Worm (Caenorhabditis elegans) whole organism, L1 larva: ENCODE results near the gene T10D4.7.
A peak's percentile ranks its signal among the peaks of the same experiment; 100 is the strongest.

Source experiments
- C16A3.4 ChIP-seq: fragments of 150-350 bp; optimal IDR thresholded peaks from 2 replicates; lab custom pipeline; 2014; ENCODE audit warnings: missing biosample characterization, missing genetic modification characterization
- C34B4.2 ChIP-seq: sonication (generic microtip); optimal IDR thresholded peaks from 2 replicates; lab custom pipeline; 2017; ENCODE audit warnings: mild to moderate bottlenecking, missing genetic modification characterization, missing compliant biosample characterization
- ama-1 ChIP-seq: fragments of 150-350 bp; optimal IDR thresholded peaks from 2 replicates; lab custom pipeline; 2014
- ceh-8 ChIP-seq: fragments of 200-800 bp; sonication (Bioruptor generic); optimal IDR thresholded peaks from 2 replicates; lab custom pipeline; 2018; ENCODE audit warnings: mild to moderate bottlenecking, missing genetic modification characterization, moderate library complexity, missing compliant biosample characterization
- ceh-90 ChIP-seq: sonication (generic microtip); optimal IDR thresholded peaks from 2 replicates; lab custom pipeline; 2016; ENCODE audit warnings: missing genetic modification characterization, missing compliant biosample characterization
- dpl-1 ChIP-seq, 3 experiments: fragments of 150-350 bp in 2 of 3; sonication (generic microtip) in 1 of 3; optimal IDR thresholded peaks; 2 replicates each; lab custom pipeline; 2014 to 2017; ENCODE audit warnings: missing biosample characterization in 3 of 3, missing genetic modification characterization in 3 of 3, missing genetic modification reagents in 3 of 3
- efl-3 ChIP-seq: fragments of 200-800 bp; sonication (Bioruptor generic); optimal IDR thresholded peaks from 2 replicates; lab custom pipeline; 2018; ENCODE audit warnings: mild to moderate bottlenecking, missing genetic modification characterization, missing compliant biosample characterization
- egl-27 ChIP-seq, 2 experiments: fragments of 150-350 bp in 1 of 2; sonication (generic microtip); optimal IDR thresholded peaks; 3 replicates each; lab custom pipeline; 2017 to 2018; ENCODE audit warnings: missing biosample characterization in 2 of 2, missing genetic modification characterization in 2 of 2, missing genetic modification reagents in 2 of 2
- elt-2 ChIP-seq: sonication (generic microtip); optimal IDR thresholded peaks from 2 replicates; lab custom pipeline; 2016; ENCODE audit warnings: missing genetic modification characterization, mild to moderate bottlenecking, inconsistent platforms, missing compliant biosample characterization, missing genetic modification reagents
- elt-3 ChIP-seq, 6 experiments: fragments of 150-350 bp in 1 of 6; sonication (generic microtip); optimal IDR thresholded peaks; 2 replicates each; lab custom pipeline; 2017 to 2018; ENCODE audit warnings: missing biosample characterization in 6 of 6, missing genetic modification characterization in 6 of 6, inconsistent platforms in 1 of 6
- ets-5 ChIP-seq: fragments of 200-800 bp; sonication (Bioruptor generic); IDR thresholded peaks from 2 replicates; pipeline ENCODE4 v1.3.6; 2022; ENCODE audit warnings: missing genetic modification characterization, missing compliant biosample characterization
- fkh-8 ChIP-seq: sonication (generic microtip); optimal IDR thresholded peaks from 2 replicates; lab custom pipeline; 2016; ENCODE audit warnings: mild to moderate bottlenecking, missing genetic modification characterization, missing compliant biosample characterization
- irx-1 ChIP-seq: sonication (generic microtip); optimal IDR thresholded peaks from 2 replicates; lab custom pipeline; 2016; ENCODE audit warnings: missing genetic modification characterization, missing compliant biosample characterization
- lin-15B ChIP-seq: fragments of 150-350 bp; sonication (generic microtip); optimal IDR thresholded peaks from 3 replicates; lab custom pipeline; 2014; ENCODE audit warnings: missing biosample characterization, missing genetic modification characterization
- lir-3 ChIP-seq: sonication (generic microtip); optimal IDR thresholded peaks from 2 replicates; lab custom pipeline; 2016; ENCODE audit warnings: mild to moderate bottlenecking, missing genetic modification characterization, moderate library complexity, missing compliant biosample characterization; ENCODE audit not compliant: poor library complexity
- mab-9 ChIP-seq: fragments of 200-800 bp; sonication (Bioruptor generic); IDR thresholded peaks from 2 replicates; pipeline ENCODE4 v1.3.6; 2022; ENCODE audit warnings: missing genetic modification reagents, missing genetic modification characterization, missing compliant biosample characterization
- mdl-1 ChIP-seq, 2 experiments: fragments of 150-350 bp; optimal IDR thresholded peaks; 2 replicates each; lab custom pipeline; 2014 to 2017; ENCODE audit warnings: missing biosample characterization in 2 of 2, missing genetic modification characterization in 2 of 2, inconsistent platforms in 1 of 2
- mef-2 ChIP-seq: fragments of 150-350 bp; optimal IDR thresholded peaks from 2 replicates; lab custom pipeline; 2014; ENCODE audit warnings: missing biosample characterization, missing genetic modification characterization
- mep-1 ChIP-seq: fragments of 150-350 bp; optimal IDR thresholded peaks from 2 replicates; lab custom pipeline; 2014; ENCODE audit warnings: missing biosample characterization, missing genetic modification characterization
- nhr-12 ChIP-seq: sonication (generic microtip); optimal IDR thresholded peaks from 2 replicates; lab custom pipeline; 2017; ENCODE audit warnings: missing biosample characterization, missing genetic modification characterization
- nhr-28 ChIP-seq: fragments of 150-350 bp; optimal IDR thresholded peaks from 2 replicates; lab custom pipeline; 2014; ENCODE audit warnings: missing biosample characterization, missing genetic modification characterization
- nhr-47 ChIP-seq: sonication (generic microtip); optimal IDR thresholded peaks from 2 replicates; lab custom pipeline; 2016; ENCODE audit warnings: mild to moderate bottlenecking, missing genetic modification characterization, moderate library complexity, missing compliant biosample characterization
- nhr-76 ChIP-seq: sonication (generic microtip); optimal IDR thresholded peaks from 2 replicates; lab custom pipeline; 2017; ENCODE audit warnings: missing biosample characterization, missing genetic modification characterization
- nhr-84 ChIP-seq: sonication (generic microtip); optimal IDR thresholded peaks from 2 replicates; lab custom pipeline; 2017; ENCODE audit warnings: missing biosample characterization, missing genetic modification characterization
- nhr-90 ChIP-seq: sonication (generic microtip); optimal IDR thresholded peaks from 2 replicates; lab custom pipeline; 2016; ENCODE audit warnings: mild to moderate bottlenecking, missing genetic modification characterization, missing compliant biosample characterization; ENCODE audit not compliant: poor library complexity
- pag-3 ChIP-seq: sonication (generic microtip); optimal IDR thresholded peaks from 2 replicates; lab custom pipeline; 2017; ENCODE audit warnings: missing genetic modification characterization, mild to moderate bottlenecking, missing compliant biosample characterization, antibody characterized with exemption, borderline replicate concordance; ENCODE audit not compliant: insufficient read depth
- pax-3 ChIP-seq: fragments of 200-800 bp; sonication (Bioruptor generic); optimal IDR thresholded peaks from 2 replicates; lab custom pipeline; 2018; ENCODE audit warnings: mild to moderate bottlenecking, missing genetic modification characterization, moderate library complexity, missing compliant biosample characterization
- sox-4 ChIP-seq: sonication (generic microtip); optimal IDR thresholded peaks from 2 replicates; lab custom pipeline; 2016; ENCODE audit warnings: missing genetic modification characterization, missing compliant biosample characterization
- sptf-1 ChIP-seq: fragments of 150-350 bp; optimal IDR thresholded peaks from 2 replicates; lab custom pipeline; 2014; ENCODE audit warnings: missing biosample characterization, missing genetic modification characterization
- swsn-7 ChIP-seq: sonication (generic microtip); optimal IDR thresholded peaks from 2 replicates; lab custom pipeline; 2016; ENCODE audit warnings: missing genetic modification characterization, missing compliant biosample characterization
- tbx-2 ChIP-seq: sonication (generic microtip); optimal IDR thresholded peaks from 2 replicates; lab custom pipeline; 2016; ENCODE audit warnings: missing genetic modification characterization, missing compliant biosample characterization
- unc-130 ChIP-seq: fragments of 150-350 bp; optimal IDR thresholded peaks from 2 replicates; lab custom pipeline; 2017; ENCODE audit warnings: missing biosample characterization, missing genetic modification characterization, inconsistent platforms
- ztf-11 ChIP-seq, 2 experiments: sonication (generic microtip); optimal IDR thresholded peaks; 2 replicates each; lab custom pipeline; 2016 to 2017; ENCODE audit warnings: missing genetic modification characterization in 2 of 2, missing biosample characterization in 1 of 2, missing compliant biosample characterization in 1 of 2
- ztf-4 ChIP-seq: fragments of 150-350 bp; optimal IDR thresholded peaks from 2 replicates; lab custom pipeline; 2014; ENCODE audit warnings: missing biosample characterization, missing genetic modification characterization

T10D4.7 gene

DNA sequence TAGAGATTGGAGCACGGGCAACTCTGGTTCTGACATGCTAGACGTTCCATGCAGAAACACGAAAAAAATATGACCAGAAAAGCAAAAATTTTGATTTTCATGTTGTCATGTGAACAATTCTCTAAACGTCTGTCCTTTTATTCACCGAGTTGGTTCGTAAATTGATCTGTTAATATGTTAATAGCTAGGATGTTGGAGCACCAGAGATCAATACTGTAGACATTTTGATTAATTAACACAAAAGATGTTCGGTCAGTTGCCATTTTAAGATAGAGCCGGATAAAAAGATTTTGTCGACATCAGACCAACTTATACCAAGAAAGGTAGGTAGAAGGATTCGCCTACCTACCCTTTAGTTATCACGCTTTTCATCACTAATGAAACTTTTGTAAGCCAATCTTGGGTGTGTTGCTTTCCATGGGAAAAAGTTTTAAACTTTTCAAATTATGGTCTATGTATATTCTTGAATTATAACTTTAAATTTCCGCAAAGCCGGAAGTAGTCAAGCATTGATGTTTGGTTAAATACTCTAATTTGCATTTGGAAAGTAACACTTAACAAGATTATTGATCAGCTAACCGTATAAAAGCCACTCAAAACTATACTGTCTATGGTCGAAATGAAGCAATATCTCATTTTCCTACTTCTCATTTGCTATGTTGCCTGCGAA lies 32.1 kb downstream of the T10D4.7 start, which contains the start of the genes T10D4.11 and T10D4.1:
TSS of gene T10D4.11 (minus strand) at position 101 of the 670 bp plus-strand sequence.
TSS of gene T10D4.1 (plus strand) at position 620 of the 670 bp plus-strand sequence.
- TF ChIP-seq nhr-28, result no peak
- TF ChIP-seq, all 84 proteins: peak for 0

DNA sequence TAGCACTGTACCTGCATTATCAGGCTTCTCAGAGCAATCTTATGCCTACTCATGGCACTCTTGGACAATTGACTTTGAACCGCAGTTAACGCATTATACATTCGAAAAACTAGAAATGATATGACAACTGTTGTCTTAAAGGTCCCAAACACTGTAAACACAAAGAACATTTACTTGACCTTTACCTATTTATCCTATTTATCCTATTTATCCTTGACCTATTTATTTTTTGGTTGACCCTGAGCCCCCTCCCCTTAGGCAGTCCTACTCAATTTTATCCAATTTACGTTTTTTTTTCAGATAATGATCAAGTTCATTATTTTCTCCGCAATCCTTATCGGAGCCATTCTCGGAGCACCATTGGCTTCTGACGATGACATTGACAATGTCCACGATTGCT lies 34.0 kb downstream of the T10D4.7 start, which contains the start of the genes T10D4.14 and T10D4.19:
TSS of gene T10D4.14 (minus strand) at position 101 of the 400 bp plus-strand sequence.
TSS of gene T10D4.19 (plus strand) at position 304 of the 400 bp plus-strand sequence.
- TF ChIP-seq pag-3 (tag; lab: Kevin White, UChicago) (no peak), ceh-8 (GFP tag; lab: Kevin White, UChicago) (no peak), dpl-1 (GFP tag; optimal IDR thresholded peaks at IDR 0.05; lab: Kevin White, UChicago) (no peak), nhr-47 (tag; lab: Kevin White, UChicago) (no peak), C34B4.2 (no peak), sptf-1 (no peak), pax-3 (tag; lab: Kevin White, UChicago) (no peak), fkh-8 (tag; lab: Kevin White, UChicago) (no peak), mep-1 (no peak), egl-27 (tag; optimal IDR thresholded peaks at IDR 0.05; lab: Kevin White, UChicago) (no peak), ama-1 (no peak), mdl-1 (tag; optimal IDR thresholded peaks at IDR 0.05; lab: Kevin White, UChicago) (no peak), mef-2 (no peak), nhr-76 (no peak)

DNA sequence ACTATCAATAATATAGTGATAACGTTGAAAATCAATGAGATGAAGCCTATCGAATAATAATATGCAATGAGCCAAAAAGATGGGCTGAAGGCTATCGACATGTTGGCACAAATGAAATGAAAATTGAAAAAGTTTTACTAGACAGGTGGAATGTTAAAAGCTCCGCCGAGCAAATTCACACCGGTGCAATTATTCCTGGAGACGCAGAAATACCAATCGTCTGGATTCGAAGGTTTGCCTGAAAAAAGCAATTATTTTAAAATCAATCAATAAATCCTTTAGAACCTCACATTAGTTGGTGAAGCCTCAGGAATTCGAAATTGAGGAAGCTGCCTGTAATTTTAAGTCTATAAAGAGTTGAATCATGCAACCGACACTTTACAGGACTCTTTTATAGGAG lies 36.8 kb downstream of the T10D4.7 start, which contains the start of gene sri-32:
TSS of gene sri-32 (minus strand) at position 101 of the 400 bp plus-strand sequence.
- TF ChIP-seq mdl-1 (tag; optimal IDR thresholded peaks at IDR 0.05; lab: Kevin White, UChicago) (no peak), ztf-4 (tag; lab: Kevin White, UChicago) (no peak), irx-1 (tag; lab: Kevin White, UChicago) (no peak), lin-15B (tag; lab: Kevin White, UChicago) (no peak), unc-130 (tag; lab: Kevin White, UChicago) (no peak), swsn-7 (tag; lab: Kevin White, UChicago) (no peak), lir-3 (tag; lab: Kevin White, UChicago) (no peak), ztf-11 (tag; optimal IDR thresholded peaks at IDR 0.05; lab: Kevin White, UChicago) (no peak)

DNA sequence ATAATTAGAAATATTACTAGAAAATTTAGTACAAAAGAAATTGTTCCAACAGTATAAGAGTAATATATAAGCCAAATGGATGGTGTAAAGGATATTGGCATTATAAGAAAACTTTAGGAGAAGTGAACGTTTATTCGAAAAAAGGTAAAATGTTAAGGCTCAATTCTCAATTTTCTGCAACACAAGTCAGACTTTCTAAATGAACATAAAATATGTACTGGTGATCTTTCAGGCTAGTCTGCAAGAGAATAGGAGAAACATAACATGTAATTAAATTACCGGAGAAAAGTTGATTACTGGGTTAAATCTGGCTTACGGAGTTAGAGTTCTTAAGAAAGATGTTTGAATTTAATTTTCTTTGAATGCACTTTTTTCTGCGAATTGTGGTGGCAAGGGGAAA lies 39.2 kb downstream of the T10D4.7 start, which contains the start of gene sri-33:
TSS of gene sri-33 (minus strand) at position 101 of the 400 bp plus-strand sequence.
- TF ChIP-seq ceh-90 (tag; lab: Kevin White, UChicago) (no peak), fkh-8 (tag; lab: Kevin White, UChicago) (peak; percentile 57)

DNA sequence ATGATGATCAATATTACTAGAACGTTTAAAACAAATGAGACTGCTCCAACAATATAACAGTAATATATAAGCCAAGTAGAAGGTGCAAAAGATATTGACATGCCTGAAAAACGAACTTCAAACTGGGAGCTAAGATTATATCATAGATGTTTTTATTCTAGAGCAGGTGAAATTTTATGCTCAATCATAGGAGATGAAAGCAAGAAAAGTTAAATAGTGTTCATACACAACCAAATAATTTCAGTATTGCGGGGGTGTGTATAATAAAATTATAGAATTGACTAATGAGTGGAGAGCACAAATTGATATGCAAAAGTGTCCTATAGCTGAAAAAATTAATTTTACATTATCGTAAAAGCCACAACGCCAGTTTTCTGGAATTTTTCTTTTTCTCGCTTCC lies 41.4 kb downstream of the T10D4.7 start, which contains the start of gene sri-34:
TSS of gene sri-34 (minus strand) at position 101 of the 400 bp plus-strand sequence.
- TF ChIP-seq tbx-2 (tag; lab: Kevin White, UChicago), result no peak
- no peak for TF ChIP-seq ceh-8 (GFP tag; lab: Kevin White, UChicago)
- TF ChIP-seq efl-3 (GFP tag; lab: Kevin White, UChicago), result no peak
- TF ChIP-seq elt-2 (tag; lab: Kevin White, UChicago), result no peak
- no peak for TF ChIP-seq ets-5 (GFP tag; lab: Robert Waterston, UW)
- TF ChIP-seq nhr-84, result no peak
- no peak for TF ChIP-seq mep-1
- no peak for TF ChIP-seq C16A3.4 (tag; lab: Kevin White, UChicago)
- TF ChIP-seq mab-9 (GFP tag; lab: Robert Waterston, UW), result no peak
- TF ChIP-seq elt-3 (tag; optimal IDR thresholded peaks at IDR 0.05; lab: Kevin White, UChicago), result no peak
- TF ChIP-seq mef-2, result no peak
- TF ChIP-seq nhr-12, result no peak
- TF ChIP-seq sox-4 (tag; lab: Kevin White, UChicago), result no peak
- no peak for TF ChIP-seq nhr-90 (tag; lab: Kevin White, UChicago)
- no peak for TF ChIP-seq nhr-47 (tag; lab: Kevin White, UChicago)
